Fruit fly (Drosophila melanogaster) whole organism, prepupa: ENCODE measurements around the gene fon.

ENCODE experiments used
- CG11902 ChIP-seq: fragments of 200-800 bp; sonication (Bioruptor generic); optimal IDR thresholded peaks from 3 replicates; lab custom pipeline; 2016; ENCODE audit warnings: missing biosample characterization, missing genetic modification characterization
- CG3919 ChIP-seq: fragments of 200-800 bp; sonication (Bioruptor generic); optimal IDR thresholded peaks from 3 replicates; lab custom pipeline; 2016; ENCODE audit warnings: missing biosample characterization, missing genetic modification characterization
- CG8119 ChIP-seq: fragments of 200-800 bp; sonication (Bioruptor generic); IDR thresholded peaks from 3 replicates; pipeline ENCODE4 v1.3.6; 2022; ENCODE audit warnings: missing biosample characterization, missing genetic modification characterization
- Ets21C ChIP-seq: fragments of 200-800 bp; sonication (Bioruptor generic); optimal IDR thresholded peaks from 3 replicates; lab custom pipeline; 2016; ENCODE audit warnings: missing biosample characterization, missing genetic modification characterization
- Ets96B ChIP-seq: fragments of 200-800 bp; optimal IDR thresholded peaks from 2 replicates; lab custom pipeline; 2019; ENCODE audit warnings: missing biosample characterization, mild to moderate bottlenecking, missing genetic modification characterization, moderate library complexity
- Hr38 ChIP-seq: sonication (Bioruptor generic); optimal IDR thresholded peaks from 2 replicates; lab custom pipeline; 2016; ENCODE audit warnings: missing biosample characterization, missing genetic modification characterization
- Lpt ChIP-seq: fragments of 200-800 bp; sonication (Bioruptor generic); optimal IDR thresholded peaks from 3 replicates; lab custom pipeline; 2016; ENCODE audit warnings: missing biosample characterization, missing genetic modification characterization
- Met ChIP-seq: fragments of 200-800 bp; sonication (Bioruptor generic); optimal IDR thresholded peaks from 3 replicates; lab custom pipeline; 2016; ENCODE audit warnings: missing biosample characterization, missing genetic modification characterization
- Sox102F ChIP-seq: fragments of 200-800 bp; sonication (Bioruptor generic); optimal IDR thresholded peaks from 2 replicates; lab custom pipeline; 2016; ENCODE audit warnings: missing biosample characterization, mild to moderate bottlenecking, missing genetic modification characterization
- Sox14 ChIP-seq: fragments of 200-800 bp; sonication (Bioruptor generic); optimal IDR thresholded peaks from 3 replicates; lab custom pipeline; 2016; ENCODE audit warnings: missing biosample characterization, missing genetic modification characterization
- fd59A ChIP-seq: fragments of 200-800 bp; sonication (Bioruptor generic); optimal IDR thresholded peaks from 2 replicates; lab custom pipeline; 2017; ENCODE audit warnings: missing biosample characterization, mild to moderate bottlenecking, missing genetic modification characterization, missing genetic modification reagents
- fd85E ChIP-seq: fragments of 200-800 bp; sonication (Bioruptor generic); optimal IDR thresholded peaks from 3 replicates; lab custom pipeline; 2016; ENCODE audit warnings: missing biosample characterization, missing genetic modification characterization
- salr ChIP-seq, 2 experiments: fragments of 200-800 bp; sonication (Bioruptor generic); optimal IDR thresholded peaks; 3 replicates each; lab custom pipeline; 2016 to 2018; ENCODE audit warnings: missing biosample characterization in 2 of 2, missing genetic modification characterization in 2 of 2, mild to moderate bottlenecking in 1 of 2

- TF ChIP-seq Hr38 (GFP tag; lab: Kevin White, UChicago): no peak
- TF ChIP-seq Ets96B (tag; lab: Kevin White, UChicago): no peak
- no peak for TF ChIP-seq CG3919 (GFP tag; lab: Kevin White, UChicago)
- TF ChIP-seq fd59A: no peak
- TF ChIP-seq salr (GFP tag; optimal IDR thresholded peaks at IDR 0.05; lab: Kevin White, UChicago): no peak
- no peak for TF ChIP-seq CG11902 (GFP tag; lab: Kevin White, UChicago)
- no peak for TF ChIP-seq Met (GFP tag; lab: Kevin White, UChicago)
- TF ChIP-seq Lpt (GFP tag; lab: Kevin White, UChicago): no peak
- no peak for TF ChIP-seq Sox102F (GFP tag; lab: Kevin White, UChicago)
- no peak for TF ChIP-seq fd85E (GFP tag; lab: Kevin White, UChicago)
- TF ChIP-seq Sox14: no peak
- TF ChIP-seq CG8119 (GFP tag; lab: Robert Waterston, UW): no peak
- TF ChIP-seq Ets21C: no peak
Observed at dm6 chr2L:19414233-19414749, 28.3 kb upstream of the fon start.
